Worm (Caenorhabditis elegans) whole organism, L2 larva: ENCODE results near the gene vps-35.
A peak's percentile ranks its signal among the peaks of the same experiment; 100 is the strongest.

Experiments used
- C34F6.9 ChIP-seq: fragments of 150-350 bp; optimal IDR thresholded peaks from 2 replicates; lab custom pipeline; 2014; ENCODE audit warnings: missing biosample characterization, missing genetic modification characterization
- R02D3.7 ChIP-seq: fragments of 150-350 bp; optimal IDR thresholded peaks from 2 replicates; lab custom pipeline; 2014; ENCODE audit warnings: missing biosample characterization, missing genetic modification characterization
- Y55F3AM.14 ChIP-seq: fragments of 200-800 bp; sonication (Bioruptor generic); optimal IDR thresholded peaks from 2 replicates; lab custom pipeline; 2018; ENCODE audit warnings: mild to moderate bottlenecking, missing genetic modification characterization, missing compliant biosample characterization
- ZK546.5 ChIP-seq: sonication (generic microtip); optimal IDR thresholded peaks from 2 replicates; lab custom pipeline; 2017; ENCODE audit warnings: missing biosample characterization, missing genetic modification characterization
- aly-2 ChIP-seq: fragments of 150-350 bp; optimal IDR thresholded peaks from 2 replicates; lab custom pipeline; 2014; ENCODE audit warnings: missing biosample characterization, missing genetic modification characterization
- ama-1 ChIP-seq: fragments of 150-350 bp; optimal IDR thresholded peaks from 2 replicates; lab custom pipeline; 2018; ENCODE audit warnings: inconsistent platforms
- blmp-1 ChIP-seq: sonication (generic microtip); optimal IDR thresholded peaks from 2 replicates; lab custom pipeline; 2017; ENCODE audit warnings: missing genetic modification characterization, mild to moderate bottlenecking, missing compliant biosample characterization, antibody characterized with exemption, moderate library complexity; ENCODE audit not compliant: insufficient read depth
- ceh-16 ChIP-seq: fragments of 150-350 bp; optimal IDR thresholded peaks from 2 replicates; lab custom pipeline; 2014; ENCODE audit warnings: missing biosample characterization, missing genetic modification characterization
- ceh-82 ChIP-seq: fragments of 150-350 bp; optimal IDR thresholded peaks from 2 replicates; lab custom pipeline; 2014; ENCODE audit warnings: missing biosample characterization, missing genetic modification characterization
- crh-2 ChIP-seq: sonication (generic microtip); optimal IDR thresholded peaks from 2 replicates; lab custom pipeline; 2017; ENCODE audit warnings: missing biosample characterization, missing genetic modification characterization
- dmd-4 ChIP-seq: sonication (generic microtip); optimal IDR thresholded peaks from 2 replicates; lab custom pipeline; 2017; ENCODE audit warnings: missing biosample characterization, missing genetic modification characterization
- egl-27 ChIP-seq: sonication (generic microtip); optimal IDR thresholded peaks from 3 replicates; lab custom pipeline; 2017; ENCODE audit warnings: missing biosample characterization, missing genetic modification reagents, missing genetic modification characterization
- fos-1 ChIP-seq: fragments of 150-350 bp; optimal IDR thresholded peaks from 2 replicates; lab custom pipeline; 2014; ENCODE audit warnings: missing biosample characterization, missing genetic modification characterization
- gmeb-1 ChIP-seq: fragments of 150-350 bp; optimal IDR thresholded peaks from 2 replicates; lab custom pipeline; 2014; ENCODE audit warnings: missing biosample characterization, missing genetic modification characterization
- lin-11 ChIP-seq: fragments of 150-350 bp; sonication (generic microtip); optimal IDR thresholded peaks from 2 replicates; lab custom pipeline; 2014; ENCODE audit warnings: missing biosample characterization, missing genetic modification characterization, inconsistent platforms, mixed read lengths
- lin-13 ChIP-seq: fragments of 150-350 bp; optimal IDR thresholded peaks from 2 replicates; lab custom pipeline; 2014; ENCODE audit warnings: missing biosample characterization, missing genetic modification reagents, missing genetic modification characterization
- lin-39 ChIP-seq: fragments of 150-350 bp; optimal IDR thresholded peaks from 2 replicates; lab custom pipeline; 2014; ENCODE audit warnings: missing biosample characterization, missing genetic modification reagents, missing genetic modification characterization
- lsy-2 ChIP-seq, 2 experiments: fragments of 150-350 bp in 1 of 2; sonication (generic microtip) in 1 of 2; optimal IDR thresholded peaks; 2 replicates each; lab custom pipeline; 2014 to 2017; ENCODE audit warnings: missing biosample characterization in 2 of 2, missing genetic modification characterization in 2 of 2
- mab-5 ChIP-seq: fragments of 150-350 bp; optimal IDR thresholded peaks from 2 replicates; lab custom pipeline; 2014; ENCODE audit warnings: missing biosample characterization, missing genetic modification characterization
- mbf-1 ChIP-seq: sonication (generic microtip); optimal IDR thresholded peaks from 2 replicates; lab custom pipeline; 2017; ENCODE audit warnings: missing biosample characterization, missing genetic modification characterization
- mdl-1 ChIP-seq, 2 experiments: fragments of 150-350 bp in 1 of 2; sonication (generic microtip) in 1 of 2; optimal IDR thresholded peaks; 2 replicates each; lab custom pipeline; 2017; ENCODE audit warnings: missing biosample characterization in 2 of 2, missing genetic modification characterization in 2 of 2
- nhr-10 ChIP-seq: sonication (generic microtip); optimal IDR thresholded peaks from 2 replicates; lab custom pipeline; 2017; ENCODE audit warnings: missing biosample characterization, missing genetic modification characterization
- nhr-11 ChIP-seq: fragments of 150-350 bp; optimal IDR thresholded peaks from 2 replicates; lab custom pipeline; 2014; ENCODE audit warnings: missing biosample characterization, missing genetic modification characterization
- nhr-12 ChIP-seq: fragments of 150-350 bp; optimal IDR thresholded peaks from 2 replicates; lab custom pipeline; 2014; ENCODE audit warnings: missing biosample characterization, missing genetic modification characterization
- nhr-129 ChIP-seq: fragments of 150-350 bp; optimal IDR thresholded peaks from 2 replicates; lab custom pipeline; 2014; ENCODE audit warnings: missing biosample characterization, missing genetic modification characterization
- nhr-21 ChIP-seq: fragments of 150-350 bp; optimal IDR thresholded peaks from 2 replicates; lab custom pipeline; 2014; ENCODE audit warnings: missing biosample characterization, missing genetic modification characterization
- nhr-23 ChIP-seq: fragments of 150-350 bp; optimal IDR thresholded peaks from 2 replicates; lab custom pipeline; 2014; ENCODE audit warnings: missing biosample characterization, missing genetic modification reagents, missing genetic modification characterization
- nhr-6 ChIP-seq: fragments of 150-350 bp; optimal IDR thresholded peaks from 2 replicates; lab custom pipeline; 2014; ENCODE audit warnings: missing biosample characterization, missing genetic modification characterization
- nhr-77 ChIP-seq: fragments of 150-350 bp; optimal IDR thresholded peaks from 2 replicates; lab custom pipeline; 2014; ENCODE audit warnings: missing biosample characterization, missing genetic modification characterization
- peb-1 ChIP-seq: fragments of 150-350 bp; optimal IDR thresholded peaks from 2 replicates; lab custom pipeline; 2014; ENCODE audit warnings: missing biosample characterization, missing genetic modification characterization
- skn-1 ChIP-seq: sonication (generic microtip); optimal IDR thresholded peaks from 2 replicates; lab custom pipeline; 2017; ENCODE audit warnings: missing biosample characterization, missing genetic modification characterization
- sma-3 ChIP-seq: sonication (generic microtip); optimal IDR thresholded peaks from 2 replicates; lab custom pipeline; 2016; ENCODE audit warnings: missing genetic modification reagents, missing genetic modification characterization, missing compliant biosample characterization
- sma-9 ChIP-seq, 2 experiments: fragments of 150-350 bp in 1 of 2; sonication (generic microtip) in 1 of 2; optimal IDR thresholded peaks; 2 replicates each; lab custom pipeline; 2014 to 2016; ENCODE audit warnings: missing genetic modification characterization in 2 of 2, mild to moderate bottlenecking in 1 of 2, missing biosample characterization in 1 of 2, missing compliant biosample characterization in 1 of 2, missing genetic modification reagents in 1 of 2, moderate library complexity in 1 of 2
- snpc-4 ChIP-seq: fragments of 150-350 bp; optimal IDR thresholded peaks from 2 replicates; lab custom pipeline; 2014; ENCODE audit warnings: missing biosample characterization, missing genetic modification characterization
- unc-55 ChIP-seq: fragments of 150-350 bp; sonication (generic microtip); optimal IDR thresholded peaks from 3 replicates; lab custom pipeline; 2014; ENCODE audit warnings: missing biosample characterization, missing genetic modification reagents, missing genetic modification characterization
- unc-62 ChIP-seq: fragments of 150-350 bp; optimal IDR thresholded peaks from 2 replicates; lab custom pipeline; 2014; ENCODE audit warnings: missing biosample characterization, missing genetic modification reagents, missing genetic modification characterization
- zag-1 ChIP-seq: fragments of 150-350 bp; optimal IDR thresholded peaks from 2 replicates; lab custom pipeline; 2014; ENCODE audit warnings: missing biosample characterization, missing genetic modification characterization
- ztf-1 ChIP-seq: fragments of 200-800 bp; sonication (Bioruptor generic); conservative IDR thresholded peaks from 2 replicates; pipeline ENCODE4 v1.3.6; 2022; ENCODE audit warnings: missing genetic modification characterization, missing compliant biosample characterization
- ztf-11 ChIP-seq: sonication (generic microtip); optimal IDR thresholded peaks from 2 replicates; lab custom pipeline; 2017; ENCODE audit warnings: missing biosample characterization, missing genetic modification characterization
- ztf-4 ChIP-seq: fragments of 150-350 bp; optimal IDR thresholded peaks from 2 replicates; lab custom pipeline; 2014; ENCODE audit warnings: missing biosample characterization, missing genetic modification characterization

The vps-35 gene

DNA sequence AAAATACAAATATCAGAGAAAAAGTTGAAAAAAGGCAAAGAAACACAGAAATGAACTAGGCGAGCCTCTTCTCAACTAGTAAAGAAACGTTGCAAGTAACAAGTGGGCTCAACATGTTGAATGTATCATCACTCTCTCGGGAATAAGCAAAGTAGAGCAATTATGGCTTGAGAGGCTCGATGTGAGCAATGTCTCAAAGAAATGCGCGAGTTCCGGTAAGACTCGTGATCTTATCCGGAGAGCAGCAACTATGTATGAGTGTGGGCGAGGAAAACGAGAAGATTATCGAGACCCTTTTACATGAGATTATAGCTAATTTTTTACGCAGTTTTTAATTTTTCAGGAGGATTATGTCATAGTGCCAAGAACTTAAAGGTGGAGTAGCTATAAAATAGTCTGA is 44.6 kb downstream of the vps-35 start:
- TF ChIP-seq lsy-2 (tag; optimal IDR thresholded peaks at IDR 0.05; lab: Kevin White, UChicago) (peak in 1 of 2 experiments; percentile 39), ZK546.5 (tag; lab: Kevin White, UChicago) (no peak), gmeb-1 (tag; lab: Kevin White, UChicago) (no peak), nhr-21 (tag; lab: Kevin White, UChicago) (no peak), crh-2 (no peak), lin-13 (GFP tag; lab: Kevin White, UChicago) (no peak), aly-2 (no peak), nhr-129 (tag; lab: Kevin White, UChicago) (peak; percentile 13), dmd-4 (no peak), lin-39 (tag; lab: Kevin White, UChicago) (no peak), unc-62 (GFP tag; lab: Kevin White, UChicago) (no peak), snpc-4 (tag; lab: Kevin White, UChicago) (no peak), sma-9 (GFP tag; optimal IDR thresholded peaks at IDR 0.05; lab: Kevin White, UChicago) (peak; percentile 32), sma-9 (tag; optimal IDR thresholded peaks at IDR 0.05; lab: Kevin White, UChicago) (no peak), zag-1 (tag; lab: Kevin White, UChicago) (no peak), blmp-1 (tag; lab: Kevin White, UChicago) (no peak), ceh-82 (no peak), peb-1 (no peak), ztf-11 (tag; lab: Kevin White, UChicago) (no peak), mab-5 (tag; lab: Kevin White, UChicago) (peak; percentile 28), skn-1 (tag; lab: Kevin White, UChicago) (no peak), egl-27 (tag; lab: Kevin White, UChicago) (no peak), unc-55 (no peak), nhr-6 (no peak), sma-3 (no peak)
- TF ChIP-seq, all 48 proteins: peak for 4

DNA sequence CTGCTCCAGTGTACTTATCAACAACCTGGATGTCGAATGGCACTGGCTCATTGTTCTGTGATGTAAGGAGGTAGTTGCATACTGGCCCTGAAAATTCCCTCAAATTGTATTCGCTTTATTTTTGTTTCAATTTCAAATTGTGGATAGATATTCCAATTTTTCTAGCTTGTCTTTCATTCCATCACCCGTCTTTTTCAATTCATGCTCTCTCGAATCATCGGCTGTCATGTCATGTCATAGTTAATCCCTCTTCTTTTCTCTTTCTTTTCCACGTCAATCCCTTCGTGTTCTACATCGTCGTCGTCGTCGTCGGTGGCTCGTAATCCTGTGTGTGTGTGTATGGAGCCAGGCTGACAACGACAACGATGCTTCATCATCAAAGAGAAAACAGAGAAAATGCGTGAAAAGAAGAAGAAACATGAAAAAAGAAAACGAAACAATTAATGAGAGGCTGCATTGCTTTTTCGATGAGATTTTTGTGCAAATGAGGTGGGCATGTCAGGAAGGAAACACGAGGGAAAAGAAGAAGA is 48.1 kb downstream of the vps-35 start:
- TF ChIP-seq unc-62 (GFP tag; lab: Kevin White, UChicago) (no peak), nhr-21 (tag; lab: Kevin White, UChicago) (no peak), mbf-1 (tag; lab: Kevin White, UChicago) (no peak), crh-2 (peak; percentile 0), nhr-129 (tag; lab: Kevin White, UChicago) (peak; percentile 26), nhr-11 (tag; lab: Kevin White, UChicago) (no peak), lsy-2 (tag; optimal IDR thresholded peaks at IDR 0.05; lab: Kevin White, UChicago) (peak in 1 of 2 experiments; percentile 2), R02D3.7 (tag; lab: Kevin White, UChicago) (no peak), nhr-77 (no peak), unc-55 (peak; percentile 77), gmeb-1 (tag; lab: Kevin White, UChicago) (no peak), C34F6.9 (tag; lab: Kevin White, UChicago) (peak; percentile 21), nhr-6 (no peak), ama-1 (lab: Kevin White, UChicago) (no peak), blmp-1 (tag; lab: Kevin White, UChicago) (no peak), aly-2 (no peak), dmd-4 (no peak), sma-3 (no peak), mab-5 (tag; lab: Kevin White, UChicago) (no peak), fos-1 (no peak), nhr-10 (no peak), mdl-1 (tag; optimal IDR thresholded peaks at IDR 0.05; lab: Kevin White, UChicago) (no peak), snpc-4 (tag; lab: Kevin White, UChicago) (no peak), lin-13 (GFP tag; lab: Kevin White, UChicago) (no peak), lin-11 (tag; lab: Kevin White, UChicago) (no peak), ztf-4 (tag; lab: Kevin White, UChicago) (no peak), ztf-1 (GFP tag; lab: Robert Waterston, UW) (no peak), Y55F3AM.14 (no peak)

DNA sequence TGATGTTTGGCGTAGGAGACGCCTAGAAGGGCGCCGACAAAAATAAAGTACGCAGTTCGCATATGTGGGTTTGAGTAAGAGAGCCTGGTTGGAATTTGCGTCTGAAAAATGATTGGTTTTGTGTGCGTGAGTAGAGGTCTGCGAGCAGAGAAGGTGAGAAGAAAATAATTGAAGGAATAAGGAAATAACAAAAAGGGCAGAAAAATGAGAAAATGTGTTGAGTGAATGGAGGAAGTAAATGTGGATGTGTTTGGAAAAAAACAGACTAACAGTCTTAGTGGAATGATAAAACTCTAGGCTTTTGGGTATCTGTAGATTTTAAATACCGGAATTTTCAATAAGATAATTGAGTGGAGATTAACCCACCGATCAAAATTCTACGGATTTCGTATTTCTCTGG is 49.0 kb downstream of the vps-35 start, which contains the start of gene casy-1:
Gene casy-1, minus strand, starts transcription at position 101 of the 400 bp plus-strand sequence.
- TF ChIP-seq snpc-4 (tag; lab: Kevin White, UChicago) (no peak), nhr-12 (no peak), ama-1 (lab: Kevin White, UChicago) (no peak), nhr-10 (no peak), mab-5 (tag; lab: Kevin White, UChicago) (no peak), zag-1 (tag; lab: Kevin White, UChicago) (no peak), R02D3.7 (tag; lab: Kevin White, UChicago) (no peak), ztf-1 (GFP tag; lab: Robert Waterston, UW) (no peak), lin-13 (GFP tag; lab: Kevin White, UChicago) (no peak), nhr-21 (tag; lab: Kevin White, UChicago) (no peak), mdl-1 (tag; optimal IDR thresholded peaks at IDR 0.05; lab: Kevin White, UChicago) (no peak), ceh-16 (tag; lab: Kevin White, UChicago) (no peak), ceh-82 (no peak), nhr-23 (tag; lab: Kevin White, UChicago) (no peak), sma-9 (GFP tag; optimal IDR thresholded peaks at IDR 0.05; lab: Kevin White, UChicago) (no peak), sma-9 (tag; optimal IDR thresholded peaks at IDR 0.05; lab: Kevin White, UChicago) (no peak), egl-27 (tag; lab: Kevin White, UChicago) (no peak), C34F6.9 (tag; lab: Kevin White, UChicago) (no peak), unc-62 (GFP tag; lab: Kevin White, UChicago) (no peak), skn-1 (tag; lab: Kevin White, UChicago) (no peak), nhr-11 (tag; lab: Kevin White, UChicago) (no peak)
